Worm (Caenorhabditis elegans) whole organism, L3 larva: ENCODE data around the gene Y49E10.16.
A peak's percentile ranks its signal among the peaks of the same experiment; 100 is the strongest.

Source experiments
- R02D3.7 ChIP-seq: fragments of 150-350 bp; optimal IDR thresholded peaks from 2 replicates; lab custom pipeline; 2014; ENCODE audit warnings: missing biosample characterization, missing genetic modification characterization
- ZK546.5 ChIP-seq: sonication (generic microtip); optimal IDR thresholded peaks from 2 replicates; lab custom pipeline; 2017; ENCODE audit warnings: missing biosample characterization, missing genetic modification characterization
- aly-2 ChIP-seq: fragments of 150-350 bp; optimal IDR thresholded peaks from 2 replicates; lab custom pipeline; 2014; ENCODE audit warnings: missing biosample characterization, missing genetic modification characterization
- ama-1 ChIP-seq: fragments of 150-350 bp; optimal IDR thresholded peaks from 2 replicates; lab custom pipeline; 2018
- ceh-28 ChIP-seq: fragments of 150-350 bp; optimal IDR thresholded peaks from 2 replicates; lab custom pipeline; 2014; ENCODE audit warnings: missing biosample characterization, missing genetic modification reagents, missing genetic modification characterization
- ceh-82 ChIP-seq: fragments of 150-350 bp; optimal IDR thresholded peaks from 2 replicates; lab custom pipeline; 2014; ENCODE audit warnings: missing biosample characterization, missing genetic modification characterization
- ceh-9 ChIP-seq: sonication (generic microtip); optimal IDR thresholded peaks from 2 replicates; lab custom pipeline; 2018; ENCODE audit warnings: missing biosample characterization, missing genetic modification characterization
- daf-12 ChIP-seq: fragments of 150-350 bp; optimal IDR thresholded peaks from 2 replicates; lab custom pipeline; 2014; ENCODE audit warnings: missing biosample characterization, missing genetic modification reagents, missing genetic modification characterization
- egl-27 ChIP-seq: sonication (generic microtip); optimal IDR thresholded peaks from 4 replicates; lab custom pipeline; 2017; ENCODE audit warnings: missing biosample characterization, missing genetic modification reagents, missing genetic modification characterization
- elt-2 ChIP-seq: sonication (generic microtip); optimal IDR thresholded peaks from 2 replicates; lab custom pipeline; 2016; ENCODE audit warnings: missing genetic modification reagents, mild to moderate bottlenecking, missing genetic modification characterization, missing compliant biosample characterization
- elt-3 ChIP-seq, 3 experiments: fragments of 150-350 bp in 1 of 3; sonication (generic microtip) in 2 of 3; optimal IDR thresholded peaks; 2 replicates in 2 of 3; 4 replicates in 1 of 3; lab custom pipeline; 2014 to 2017; ENCODE audit warnings: missing biosample characterization in 3 of 3, missing genetic modification characterization in 3 of 3
- eor-1 ChIP-seq, 2 experiments: fragments of 150-350 bp; optimal IDR thresholded peaks; 2 replicates each; lab custom pipeline; 2014 to 2018; ENCODE audit warnings: missing biosample characterization in 2 of 2, missing genetic modification characterization in 2 of 2
- fkh-2 ChIP-seq: fragments of 150-350 bp; optimal IDR thresholded peaks from 2 replicates; lab custom pipeline; 2014; ENCODE audit warnings: missing biosample characterization, missing genetic modification reagents, missing genetic modification characterization
- fos-1 ChIP-seq: fragments of 150-350 bp; optimal IDR thresholded peaks from 2 replicates; lab custom pipeline; 2014; ENCODE audit warnings: missing biosample characterization, missing genetic modification characterization
- hmg-11 ChIP-seq: sonication (generic microtip); optimal IDR thresholded peaks from 2 replicates; lab custom pipeline; 2016; ENCODE audit warnings: missing genetic modification characterization, missing compliant biosample characterization
- jun-1 ChIP-seq: fragments of 150-350 bp; optimal IDR thresholded peaks from 2 replicates; lab custom pipeline; 2014; ENCODE audit warnings: missing biosample characterization, missing genetic modification reagents, missing genetic modification characterization
- lin-15B ChIP-seq: fragments of 150-350 bp; optimal IDR thresholded peaks from 2 replicates; lab custom pipeline; 2014; ENCODE audit warnings: missing biosample characterization, missing genetic modification characterization
- lin-39 ChIP-seq: fragments of 150-350 bp; optimal IDR thresholded peaks from 2 replicates; lab custom pipeline; 2018; ENCODE audit warnings: missing biosample characterization, missing genetic modification reagents, missing genetic modification characterization
- mml-1 ChIP-seq: fragments of 150-350 bp; sonication (generic microtip); optimal IDR thresholded peaks from 3 replicates; lab custom pipeline; 2014; ENCODE audit warnings: missing biosample characterization, missing genetic modification characterization
- nfya-1 ChIP-seq: sonication (generic microtip); optimal IDR thresholded peaks from 2 replicates; lab custom pipeline; 2017; ENCODE audit warnings: missing genetic modification characterization, mild to moderate bottlenecking, missing compliant biosample characterization, antibody characterized with exemption, moderate library complexity; ENCODE audit not compliant: insufficient read depth
- nhr-11 ChIP-seq: fragments of 150-350 bp; optimal IDR thresholded peaks from 2 replicates; lab custom pipeline; 2014; ENCODE audit warnings: missing biosample characterization, missing genetic modification characterization
- nhr-12 ChIP-seq: fragments of 150-350 bp; optimal IDR thresholded peaks from 2 replicates; lab custom pipeline; 2014; ENCODE audit warnings: missing biosample characterization, missing genetic modification characterization
- nhr-237 ChIP-seq: fragments of 150-350 bp; optimal IDR thresholded peaks from 2 replicates; lab custom pipeline; 2014; ENCODE audit warnings: missing biosample characterization, missing genetic modification characterization
- nhr-25 ChIP-seq: sonication (generic microtip); optimal IDR thresholded peaks from 2 replicates; lab custom pipeline; 2017; ENCODE audit warnings: missing biosample characterization, missing genetic modification characterization
- nhr-67 ChIP-seq: fragments of 150-350 bp; optimal IDR thresholded peaks from 2 replicates; lab custom pipeline; 2014; ENCODE audit warnings: missing biosample characterization, missing genetic modification characterization
- nhr-76 ChIP-seq: fragments of 150-350 bp; sonication (generic microtip); optimal IDR thresholded peaks from 5 replicates; lab custom pipeline; 2014; ENCODE audit warnings: missing biosample characterization, missing genetic modification characterization
- nhr-77 ChIP-seq: fragments of 150-350 bp; optimal IDR thresholded peaks from 2 replicates; lab custom pipeline; 2014; ENCODE audit warnings: missing biosample characterization, missing genetic modification characterization
- pha-4 ChIP-seq: fragments of 150-350 bp; optimal IDR thresholded peaks from 2 replicates; lab custom pipeline; 2014; ENCODE audit warnings: missing biosample characterization, missing genetic modification reagents, missing genetic modification characterization
- pqm-1 ChIP-seq: fragments of 150-350 bp; optimal IDR thresholded peaks from 2 replicates; lab custom pipeline; 2017; ENCODE audit warnings: missing biosample characterization, missing genetic modification characterization, inconsistent platforms
- sea-2 ChIP-seq: fragments of 150-350 bp; sonication (generic microtip); optimal IDR thresholded peaks from 4 replicates; lab custom pipeline; 2014; ENCODE audit warnings: missing biosample characterization, missing genetic modification reagents, missing genetic modification characterization
- skn-1 ChIP-seq: fragments of 150-350 bp; optimal IDR thresholded peaks from 2 replicates; lab custom pipeline; 2014; ENCODE audit warnings: missing biosample characterization, missing genetic modification characterization
- snpc-4 ChIP-seq: fragments of 150-350 bp; optimal IDR thresholded peaks from 2 replicates; lab custom pipeline; 2014; ENCODE audit warnings: missing biosample characterization, missing genetic modification characterization
- tbx-2 ChIP-seq: sonication (generic microtip); optimal IDR thresholded peaks from 2 replicates; lab custom pipeline; 2016; ENCODE audit warnings: mild to moderate bottlenecking, missing genetic modification characterization, missing compliant biosample characterization
- unc-39 ChIP-seq: sonication (generic microtip); optimal IDR thresholded peaks from 4 replicates; lab custom pipeline; 2017; ENCODE audit warnings: missing biosample characterization, missing genetic modification characterization
- ztf-11 ChIP-seq: fragments of 150-350 bp; optimal IDR thresholded peaks from 2 replicates; lab custom pipeline; 2014; ENCODE audit warnings: missing biosample characterization, missing genetic modification characterization
- ztf-4 ChIP-seq: fragments of 150-350 bp; optimal IDR thresholded peaks from 2 replicates; lab custom pipeline; 2014; ENCODE audit warnings: missing biosample characterization, missing genetic modification characterization

Gene Y49E10.16

DNA sequence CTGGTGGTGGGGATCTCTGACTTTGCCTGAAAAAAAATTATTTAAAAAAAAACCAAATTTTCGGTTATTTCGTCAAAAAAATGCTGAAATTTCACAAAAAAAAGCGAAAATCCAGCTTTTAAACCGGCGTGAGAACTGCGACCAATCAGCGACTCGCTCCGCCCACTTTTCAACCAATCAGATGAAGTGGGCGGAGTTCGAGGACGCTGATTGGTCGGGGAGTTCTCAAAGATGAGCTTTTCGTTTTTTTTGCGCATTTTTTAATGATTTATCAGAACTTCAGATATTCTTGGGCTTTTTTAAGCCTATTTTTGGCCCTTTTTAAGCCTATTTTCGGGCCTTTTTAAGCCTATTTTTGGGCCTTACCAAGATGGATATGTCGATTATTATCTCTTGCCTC, 10.1 kb upstream of the Y49E10.16 start:
- TF ChIP-seq nfya-1 (tag; lab: Kevin White, UChicago), result peak; percentile 93
- no peak for TF ChIP-seq elt-3 (tag; optimal IDR thresholded peaks at IDR 0.05; lab: Kevin White, UChicago)

DNA sequence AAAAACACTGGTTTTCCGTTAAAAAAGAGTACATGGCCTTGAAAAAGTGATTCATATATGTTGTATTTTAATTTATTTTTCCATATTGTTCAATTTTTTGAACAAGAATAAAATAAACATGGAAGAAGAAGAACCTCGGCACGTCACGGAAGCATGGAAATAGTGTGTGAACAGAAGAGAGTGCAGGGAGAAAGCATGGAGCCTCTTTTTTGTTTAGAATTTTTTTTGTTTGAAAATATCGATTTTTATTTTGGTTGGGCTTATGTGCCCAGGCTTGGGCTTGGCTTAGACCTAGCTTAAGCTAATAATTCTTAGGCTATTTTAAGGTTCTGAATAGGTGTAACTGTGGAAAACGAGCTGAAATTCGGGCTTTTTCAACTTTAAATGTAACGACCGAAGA, 8.6 kb upstream of the Y49E10.16 start, which contains the start of gene tat-1:
tat-1 (minus strand) TSS at position 11 of the 400 bp plus-strand sequence.
- no peak for TF ChIP-seq eor-1 (tag; optimal IDR thresholded peaks at IDR 0.05; lab: Kevin White, UChicago)
- TF ChIP-seq ceh-28, result peak; percentile 53
- no peak for TF ChIP-seq ztf-4 (tag; lab: Kevin White, UChicago)
- TF ChIP-seq hmg-11, result peak; percentile 58
- TF ChIP-seq tbx-2 (tag; lab: Kevin White, UChicago), result no peak
- no peak for TF ChIP-seq elt-3 (tag; optimal IDR thresholded peaks at IDR 0.05; lab: Kevin White, UChicago)
- TF ChIP-seq elt-2, result no peak
- TF ChIP-seq sea-2 (GFP tag; lab: Kevin White, UChicago), result no peak
- no peak for TF ChIP-seq nhr-11 (tag; lab: Kevin White, UChicago)

DNA sequence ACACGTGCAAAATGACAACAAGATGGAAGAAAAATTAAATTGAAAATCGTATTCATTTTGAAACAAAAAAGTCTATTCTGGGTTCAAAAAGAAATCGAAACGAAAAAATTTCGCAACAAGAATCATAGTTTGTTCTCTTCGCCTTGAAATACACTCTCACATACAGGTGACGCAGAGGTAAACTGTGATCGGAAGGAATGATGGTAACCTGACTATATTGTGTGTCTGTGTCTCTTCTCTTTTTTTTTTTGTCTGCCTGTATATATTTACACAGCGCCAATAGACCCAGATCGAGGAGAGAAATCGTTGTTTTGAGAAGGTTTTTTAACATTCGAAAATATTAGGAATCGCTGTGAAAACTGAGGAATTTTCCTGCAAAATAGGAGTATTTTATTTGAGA, 6.2 kb upstream of the Y49E10.16 start:
- TF ChIP-seq nhr-11 (tag; lab: Kevin White, UChicago) (no peak), sea-2 (GFP tag; lab: Kevin White, UChicago) (no peak), mml-1 (tag; lab: Kevin White, UChicago) (no peak), ama-1 (lab: Kevin White, UChicago) (no peak), nhr-25 (tag; lab: Kevin White, UChicago) (peak; percentile 52), nhr-12 (tag; lab: Kevin White, UChicago) (no peak), fkh-2 (no peak), tbx-2 (tag; lab: Kevin White, UChicago) (no peak), lin-15B (tag; lab: Kevin White, UChicago) (no peak), pha-4 (tag; lab: Kevin White, UChicago) (peak; percentile 97), nhr-67 (no peak), nfya-1 (tag; lab: Kevin White, UChicago) (peak; percentile 15), ceh-9 (tag; lab: Kevin White, UChicago) (no peak), ceh-28 (no peak), nhr-237 (tag; lab: Kevin White, UChicago) (no peak), nhr-76 (tag; lab: Kevin White, UChicago) (no peak), egl-27 (no peak), ceh-82 (no peak), jun-1 (tag; lab: Kevin White, UChicago) (peak; percentile 67), ztf-11 (no peak), R02D3.7 (tag; lab: Kevin White, UChicago) (no peak), elt-2 (peak; percentile 30), hmg-11 (peak; percentile 39), pqm-1 (no peak), snpc-4 (tag; lab: Kevin White, UChicago) (peak; percentile 42)

ce11 chrIII:12424663-12425062, 5.6 kb upstream of the Y49E10.16 start:
- TF ChIP-seq skn-1 (tag; lab: Kevin White, UChicago) (no peak), jun-1 (tag; lab: Kevin White, UChicago) (no peak), pqm-1 (no peak), lin-39 (tag; lab: Kevin White, UChicago) (no peak), ZK546.5 (tag; lab: Kevin White, UChicago) (no peak), pha-4 (tag; lab: Kevin White, UChicago) (no peak), egl-27 (no peak), fos-1 (tag; lab: Kevin White, UChicago) (no peak), nhr-25 (tag; lab: Kevin White, UChicago) (no peak), daf-12 (no peak), unc-39 (no peak), snpc-4 (tag; lab: Kevin White, UChicago) (no peak), ceh-9 (tag; lab: Kevin White, UChicago) (no peak)

DNA sequence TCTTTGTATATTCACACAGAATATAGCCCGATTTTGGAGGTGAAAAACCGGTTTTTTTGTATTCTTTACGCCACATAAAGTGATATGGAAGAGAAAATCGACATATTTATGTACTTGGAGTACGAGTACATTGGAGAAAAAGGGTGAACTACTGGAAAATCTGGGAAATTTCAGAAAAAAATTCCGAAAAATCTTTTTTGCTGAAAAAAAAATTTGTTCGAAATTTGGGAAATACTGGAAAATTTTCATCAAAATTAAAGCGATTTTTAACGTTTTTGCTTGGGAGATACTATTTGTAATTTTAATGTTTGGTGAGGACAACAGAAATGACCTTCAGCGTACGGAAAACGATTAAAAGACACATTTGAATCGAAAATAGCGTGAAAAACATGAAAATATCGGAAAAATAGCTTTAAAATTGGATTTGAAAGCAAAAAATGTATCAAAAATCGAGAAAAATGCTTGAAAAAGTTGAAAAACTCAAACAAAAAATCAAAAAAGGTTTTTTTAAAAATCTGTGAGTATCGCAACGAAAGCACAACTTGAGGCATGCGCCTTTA, 4.4 kb upstream of the Y49E10.16 start:
- no peak for TF ChIP-seq lin-15B (tag; lab: Kevin White, UChicago)
- TF ChIP-seq mml-1 (tag; lab: Kevin White, UChicago), result no peak
- TF ChIP-seq ama-1 (lab: Kevin White, UChicago), result no peak
- no peak for TF ChIP-seq nhr-11 (tag; lab: Kevin White, UChicago)
- TF ChIP-seq lin-39 (tag; lab: Kevin White, UChicago), result no peak
- TF ChIP-seq egl-27, result no peak
- TF ChIP-seq ceh-28, result no peak
- TF ChIP-seq nhr-77, result no peak
- TF ChIP-seq aly-2 (tag; lab: Kevin White, UChicago), result no peak
- no peak for TF ChIP-seq hmg-11
